Fruit fly (Drosophila melanogaster): ENCODE results near the gene CG46468.

Gene CG46468

dm6 chr2L:9502786-9503443, 62.3 kb downstream of the CG46468 start (continued):
- TF ChIP-seq nerfin-2 (GFP tag; IDR thresholded peaks at IDR 0.05; ENCODE audit: partially characterized antibody) (no peak), TFAM (GFP tag; optimal IDR thresholded peaks at IDR 0.05) (no peak), CG2712 (tag; optimal IDR thresholded peaks at IDR 0.05) (peak; percentile 57), Trl (optimal IDR thresholded peaks at IDR 0.05) (no peak), Trl (GFP tag; optimal IDR thresholded peaks at IDR 0.05) (no peak), crp (GFP tag; optimal IDR thresholded peaks at IDR 0.05) (peak in 1 of 2 experiments; percentile 4), BtbVII (GFP tag; optimal IDR thresholded peaks at IDR 0.05) (peak; percentile 49), H2.0 (GFP tag; IDR thresholded peaks at IDR 0.05) (peak; percentile 83), p53 (GFP tag; optimal IDR thresholded peaks at IDR 0.05) (no peak), Ssrp (tag; optimal IDR thresholded peaks at IDR 0.05) (peak; percentile 58), CG31441 (GFP tag; IDR thresholded peaks at IDR 0.05) (peak; percentile 67), E2f1 (GFP tag; IDR thresholded peaks at IDR 0.05) (peak; percentile 79), CG6272 (GFP tag; IDR thresholded peaks at IDR 0.05) (peak; percentile 66), CG7987 (GFP tag; optimal IDR thresholded peaks at IDR 0.05) (no peak), Oaz (GFP tag; IDR thresholded peaks at IDR 0.05) (peak; percentile 67; the same call in 1 of the 2 replicates), CG10321 (GFP tag; IDR thresholded peaks at IDR 0.05) (no peak; the same call in 1 of the 2 replicates), Antp (GFP tag; optimal IDR thresholded peaks at IDR 0.05) (no peak), CG16813 (GFP tag; IDR thresholded peaks at IDR 0.05; ENCODE audit: partially characterized antibody) (no peak), MESR4 (GFP tag; optimal IDR thresholded peaks at IDR 0.05) (no peak), Opbp (GFP tag; IDR thresholded peaks at IDR 0.05; ENCODE audit: partially characterized antibody) (no peak), PHDP (tag; optimal IDR thresholded peaks at IDR 0.05) (peak; percentile 76), dysf (GFP tag; IDR thresholded peaks at IDR 0.05) (peak; percentile 89; the same call in 2 of the 3 replicates), CG9215 (GFP tag; IDR thresholded peaks at IDR 0.05) (no peak), tup (GFP tag; optimal IDR thresholded peaks at IDR 0.05) (peak; percentile 26), CG17912 (GFP tag; optimal IDR thresholded peaks at IDR 0.05) (no peak), CG6854 (GFP tag; optimal IDR thresholded peaks at IDR 0.05) (peak; percentile 5), Nf-YB (GFP tag; optimal IDR thresholded peaks at IDR 0.05) (peak; percentile 28), CG8924 (tag; optimal IDR thresholded peaks at IDR 0.05) (peak; percentile 78), CG34422 (GFP tag; IDR thresholded peaks at IDR 0.05) (peak; percentile 77), Dll (GFP tag; IDR thresholded peaks at IDR 0.05; ENCODE audit: partially characterized antibody) (no peak), btn (GFP tag; optimal IDR thresholded peaks at IDR 0.05) (no peak), vnd (GFP tag; IDR thresholded peaks at IDR 0.05; ENCODE audit: partially characterized antibody) (no peak), CG11247 (GFP tag; IDR thresholded peaks at IDR 0.05) (peak; percentile 67; the same call in 1 of the 2 replicates), ftz-f1 (GFP tag; optimal IDR thresholded peaks at IDR 0.05) (peak; percentile 86), Dip2 (GFP tag; IDR thresholded peaks at IDR 0.05) (no peak), sisA (GFP tag; IDR thresholded peaks at IDR 0.05) (peak; percentile 79), Pdp1 (GFP tag; optimal IDR thresholded peaks at IDR 0.05) (peak; percentile 6 to 48), CG2129 (GFP tag; IDR thresholded peaks at IDR 0.05; ENCODE audit: partially characterized antibody) (no peak), CG12299 (tag; optimal IDR thresholded peaks at IDR 0.05) (no peak), CG11695 (GFP tag; IDR thresholded peaks at IDR 0.05) (peak; percentile 82), fru (optimal IDR thresholded peaks at IDR 0.05) (no peak), CG1529 (GFP tag; optimal IDR thresholded peaks at IDR 0.05) (peak; percentile 66), toy (GFP tag; IDR thresholded peaks at IDR 0.05) (0 out of 2 replicates have a peak, but pooled peaks have one; percentile 27), HmgD (GFP tag; optimal IDR thresholded peaks at IDR 0.05) (no peak), insv (GFP tag; optimal IDR thresholded peaks at IDR 0.05) (no peak), Doc2 (GFP tag; IDR thresholded peaks at IDR 0.05) (no peak), GATAe (GFP tag; conservative IDR thresholded peaks at IDR 0.05) (no peak), CG9609 (GFP tag; optimal IDR thresholded peaks at IDR 0.05) (no peak), sc (optimal IDR thresholded peaks at IDR 0.05) (no peak), sc (GFP tag; optimal IDR thresholded peaks at IDR 0.05) (peak; percentile 51), shn (GFP tag; optimal IDR thresholded peaks at IDR 0.05) (no peak)
